Worm (Caenorhabditis elegans): Measurements from ENCODE around the gene clec-178.

ce11 chrIV:5666115-5667028 lies 12.6 kb downstream of the clec-178 start:
- TF ChIP-seq ceh-82 (tag; optimal IDR thresholded peaks at IDR 0.05): no peak
- TF ChIP-seq nhr-76 (tag; optimal IDR thresholded peaks at IDR 0.05): no peak
- peak; percentile 61 for TF ChIP-seq snpc-4 (tag; optimal IDR thresholded peaks at IDR 0.05)
- TF ChIP-seq skn-1 (tag; optimal IDR thresholded peaks at IDR 0.05): no peak
- TF ChIP-seq elt-3 (tag; optimal IDR thresholded peaks at IDR 0.05): no peak
- no peak for TF ChIP-seq nhr-12 (tag; optimal IDR thresholded peaks at IDR 0.05)
- TF ChIP-seq nfya-1 (tag; optimal IDR thresholded peaks at IDR 0.05; ENCODE audit: insufficient read depth): no peak

Measured in whole organism, L3 larva.